Fruit fly (Drosophila melanogaster): ENCODE measurements around the gene CG42870.

The CG42870 gene

dm6 chr3R:21698895-21699300, 38.3 kb downstream of the CG42870 start (continued):
- TF ChIP-seq Hmr (GFP tag; optimal IDR thresholded peaks at IDR 0.05) (peak; percentile 14), Abd-B (GFP tag; optimal IDR thresholded peaks at IDR 0.05) (no peak), CG10366 (GFP tag; IDR thresholded peaks at IDR 0.05) (no peak), CG9727 (GFP tag; optimal IDR thresholded peaks at IDR 0.05) (no peak), Dp (GFP tag; optimal IDR thresholded peaks at IDR 0.05) (no peak), Rx (GFP tag; IDR thresholded peaks at IDR 0.05) (no peak; the same call in 1 of the 2 replicates), CG11504 (tag; optimal IDR thresholded peaks at IDR 0.05) (peak; percentile 77), pita (GFP tag; optimal IDR thresholded peaks at IDR 0.05) (no peak), CG1832 (GFP tag; optimal IDR thresholded peaks at IDR 0.05) (no peak), slp2 (GFP tag; optimal IDR thresholded peaks at IDR 0.05) (no peak), TFAM (GFP tag; optimal IDR thresholded peaks at IDR 0.05) (no peak), CG11093 (GFP tag; IDR thresholded peaks at IDR 0.05) (no peak), D19B (GFP tag; optimal IDR thresholded peaks at IDR 0.05) (no peak), nom (GFP tag; optimal IDR thresholded peaks at IDR 0.05) (peak; percentile 73), CG3065 (GFP tag; optimal IDR thresholded peaks at IDR 0.05) (no peak), psq (GFP tag; optimal IDR thresholded peaks at IDR 0.05) (no peak), CG6689 (GFP tag; IDR thresholded peaks at IDR 0.05) (no peak), CG12236 (GFP tag; optimal IDR thresholded peaks at IDR 0.05) (no peak), CG1233 (GFP tag; optimal IDR thresholded peaks at IDR 0.05) (peak; percentile 11), CG15011 (GFP tag; optimal IDR thresholded peaks at IDR 0.05) (no peak), bigmax (GFP tag; optimal IDR thresholded peaks at IDR 0.05) (no peak), CG14710 (tag; optimal IDR thresholded peaks at IDR 0.05) (no peak), CG34376 (GFP tag; optimal IDR thresholded peaks at IDR 0.05) (no peak), D19A (tag; optimal IDR thresholded peaks at IDR 0.05) (no peak), CG2678 (tag; optimal IDR thresholded peaks at IDR 0.05) (peak; percentile 63), dm (GFP tag; optimal IDR thresholded peaks at IDR 0.05) (no peak), Eip74EF (GFP tag; optimal IDR thresholded peaks at IDR 0.05) (peak in 1 of 2 experiments; percentile 39), CG4707 (GFP tag; optimal IDR thresholded peaks at IDR 0.05) (no peak), knrl (GFP tag; IDR thresholded peaks at IDR 0.05; ENCODE audit: partially characterized antibody) (no peak), gcm (GFP tag; optimal IDR thresholded peaks at IDR 0.05) (no peak), Fer3 (tag; optimal IDR thresholded peaks at IDR 0.05) (peak; percentile 25), CG2116 (GFP tag; optimal IDR thresholded peaks at IDR 0.05) (no peak), CG2712 (tag; optimal IDR thresholded peaks at IDR 0.05) (peak; percentile 40), NC2α (GFP tag; optimal IDR thresholded peaks at IDR 0.05) (no peak), Neu2 (GFP tag; optimal IDR thresholded peaks at IDR 0.05; ENCODE audit: borderline replicate concordance) (no peak), unpg (GFP tag; optimal IDR thresholded peaks at IDR 0.05) (peak; percentile 53), ATbp (GFP tag; optimal IDR thresholded peaks at IDR 0.05) (peak; percentile 28), CG9437 (GFP tag; optimal IDR thresholded peaks at IDR 0.05) (peak; percentile 6), CG1792 (GFP tag; optimal IDR thresholded peaks at IDR 0.05) (no peak), CG4360 (GFP tag; IDR thresholded peaks at IDR 0.05) (no peak), CG10462 (GFP tag; optimal IDR thresholded peaks at IDR 0.05) (no peak), ind (GFP tag; optimal IDR thresholded peaks at IDR 0.05) (peak; percentile 9), Hr78 (GFP tag; optimal IDR thresholded peaks at IDR 0.05) (no peak), sd (tag; optimal IDR thresholded peaks at IDR 0.05) (no peak), br (optimal IDR thresholded peaks at IDR 0.05) (no peak), cad (GFP tag; optimal IDR thresholded peaks at IDR 0.05) (no peak), sens-2 (GFP tag; IDR thresholded peaks at IDR 0.05) (no peak), CG3163 (GFP tag; optimal IDR thresholded peaks at IDR 0.05) (no peak), Opbp (GFP tag; IDR thresholded peaks at IDR 0.05; ENCODE audit: partially characterized antibody) (no peak), ab (GFP tag; optimal IDR thresholded peaks at IDR 0.05) (no peak), lab (GFP tag; optimal IDR thresholded peaks at IDR 0.05) (peak; percentile 29)
